Fruit fly (Drosophila melanogaster): ENCODE measurements around the gene CG31391.

Gene CG31391

DNA sequence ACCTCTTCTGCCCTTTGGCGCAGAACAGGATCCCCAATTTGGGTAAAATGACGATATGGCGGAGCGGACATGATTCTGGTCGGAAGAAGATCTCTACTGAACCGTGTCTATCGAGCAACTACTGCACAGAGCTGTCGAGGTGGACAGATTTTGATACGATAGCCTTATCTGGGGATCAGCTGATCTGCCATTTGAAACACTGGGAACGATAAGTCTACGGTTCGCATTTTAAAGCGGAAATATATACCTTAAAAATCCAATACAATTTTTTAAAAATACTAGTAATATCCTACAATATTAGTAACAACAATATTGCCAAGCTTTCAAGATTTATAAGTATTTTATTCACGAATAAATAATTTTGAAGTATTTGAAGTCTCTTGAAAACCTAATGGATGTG lies 4.4 kb upstream of the CG31391 start, which contains the start of gene CG31373:
TSS of gene CG31373 (minus strand) at position 101 of the 400 bp plus-strand sequence.
- TF ChIP-seq cnc (optimal IDR thresholded peaks at IDR 0.05) (no peak), Hr96 (GFP tag; optimal IDR thresholded peaks at IDR 0.05) (no peak), CG5204 (GFP tag; optimal IDR thresholded peaks at IDR 0.05) (no peak), pad (GFP tag; optimal IDR thresholded peaks at IDR 0.05) (no peak), CG12768 (GFP tag; optimal IDR thresholded peaks at IDR 0.05) (no peak), toe (GFP tag; optimal IDR thresholded peaks at IDR 0.05) (no peak), Crg-1 (GFP tag; optimal IDR thresholded peaks at IDR 0.05) (no peak), CG14711 (tag; optimal IDR thresholded peaks at IDR 0.05) (no peak), Clk (GFP tag; optimal IDR thresholded peaks at IDR 0.05) (no peak), kay (GFP tag; ENCODE audit: borderline replicate concordance) (no peak), CG11617 (GFP tag; optimal IDR thresholded peaks at IDR 0.05) (no peak), CG7101 (tag; optimal IDR thresholded peaks at IDR 0.05) (no peak)

DNA sequence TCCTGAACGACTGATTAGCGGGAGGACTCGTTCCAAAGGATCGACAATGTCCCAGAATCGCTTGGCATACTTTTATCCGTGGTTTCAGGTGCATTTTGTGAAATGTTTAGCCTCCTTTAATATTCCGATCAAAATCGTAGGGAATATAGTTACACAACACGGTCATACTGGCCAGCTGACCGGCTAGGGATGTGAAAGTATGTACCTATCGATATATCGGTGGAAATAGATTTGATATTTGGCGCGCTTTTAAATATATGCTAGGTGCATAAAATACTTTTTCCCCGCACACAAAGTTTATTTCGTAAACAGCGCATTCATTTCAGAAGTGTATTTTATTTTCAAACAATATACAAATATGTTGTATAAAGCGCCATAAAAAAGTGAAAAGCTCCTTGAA lies 3.3 kb upstream of the CG31391 start, which contains the start of gene CG31278:
TSS of gene CG31278 (minus strand) at position 172 of the 400 bp plus-strand sequence.
- TF ChIP-seq CG33017 (tag; optimal IDR thresholded peaks at IDR 0.05): no peak
- no peak for TF ChIP-seq pad (GFP tag; optimal IDR thresholded peaks at IDR 0.05)
- TF ChIP-seq bab1 (GFP tag; optimal IDR thresholded peaks at IDR 0.05): peak; percentile 26
- TF ChIP-seq CG1620 (GFP tag; optimal IDR thresholded peaks at IDR 0.05): no peak

DNA sequence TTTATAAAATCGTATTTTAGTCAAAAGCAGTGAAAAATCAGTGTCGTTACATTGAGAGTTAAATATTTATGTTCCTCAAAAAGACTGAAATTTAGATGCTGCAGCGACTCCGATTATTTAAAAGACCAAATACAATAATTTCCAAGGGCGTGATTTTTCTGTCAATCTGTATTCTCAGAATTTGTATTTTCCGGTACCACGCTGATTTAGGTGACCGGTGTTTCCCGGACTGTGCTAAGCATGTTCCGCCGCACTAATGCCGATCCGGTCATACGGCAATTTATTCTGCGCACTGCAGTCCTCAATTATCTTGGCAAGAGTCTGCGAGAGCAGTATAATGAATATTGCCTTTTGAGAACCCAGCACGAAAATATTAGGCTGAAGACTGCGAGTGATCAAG lies 1.9 kb upstream of the CG31391 start, which contains the start of the genes CG31467 and CG14684:
TSS of gene CG31467 (minus strand) at position 101 of the 400 bp plus-strand sequence.
TSS of gene CG14684 (plus strand) at position 212 of the 400 bp plus-strand sequence.
- no peak for TF ChIP-seq cic (GFP tag; optimal IDR thresholded peaks at IDR 0.05)
- no peak for TF ChIP-seq CG5204 (GFP tag; optimal IDR thresholded peaks at IDR 0.05)
- no peak for TF ChIP-seq tj (GFP tag; optimal IDR thresholded peaks at IDR 0.05)
- no peak for TF ChIP-seq CG33017 (tag; optimal IDR thresholded peaks at IDR 0.05)
- no peak for TF ChIP-seq CG7101 (tag; optimal IDR thresholded peaks at IDR 0.05)
- no peak for TF ChIP-seq CG1620 (GFP tag; optimal IDR thresholded peaks at IDR 0.05)
- no peak for TF ChIP-seq bab1 (GFP tag; optimal IDR thresholded peaks at IDR 0.05)
- TF ChIP-seq CG12768 (GFP tag; optimal IDR thresholded peaks at IDR 0.05): no peak
- no peak for TF ChIP-seq kay (GFP tag; ENCODE audit: borderline replicate concordance)
- TF ChIP-seq CG14711 (tag; optimal IDR thresholded peaks at IDR 0.05): no peak
- TF ChIP-seq pad (GFP tag; optimal IDR thresholded peaks at IDR 0.05): no peak
- no peak for TF ChIP-seq toe (GFP tag; optimal IDR thresholded peaks at IDR 0.05)
- TF ChIP-seq cnc (optimal IDR thresholded peaks at IDR 0.05): no peak
- TF ChIP-seq Hr96 (GFP tag; optimal IDR thresholded peaks at IDR 0.05): no peak
- no peak for TF ChIP-seq Mnt (GFP tag; optimal IDR thresholded peaks at IDR 0.05)
- no peak for TF ChIP-seq Crg-1 (GFP tag; optimal IDR thresholded peaks at IDR 0.05)
- TF ChIP-seq CG11617 (GFP tag; optimal IDR thresholded peaks at IDR 0.05): no peak
- TF ChIP-seq ovo (GFP tag; optimal IDR thresholded peaks at IDR 0.05): no peak
- no peak for TF ChIP-seq CG7045 (GFP tag; optimal IDR thresholded peaks at IDR 0.05)
- TF ChIP-seq Clk (GFP tag; optimal IDR thresholded peaks at IDR 0.05): no peak

DNA sequence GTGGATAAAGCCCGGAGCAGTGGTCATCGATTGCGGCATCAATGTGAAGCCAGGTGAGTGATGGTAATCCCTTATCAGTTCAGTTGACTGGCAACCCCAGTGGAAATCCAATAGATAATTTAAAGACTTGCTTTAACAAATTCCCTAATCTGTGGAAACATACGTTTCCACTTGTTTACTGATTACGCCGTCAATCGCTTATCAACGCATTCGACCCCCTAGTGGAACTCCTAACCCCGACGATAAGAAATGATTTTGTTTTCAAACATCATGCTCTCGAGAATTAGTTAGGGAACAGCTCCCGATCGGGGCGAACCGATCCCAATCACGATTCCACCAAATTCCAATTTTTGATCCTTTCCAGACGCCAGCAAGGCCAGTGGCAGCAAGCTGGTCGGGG lies 4.2 kb downstream of the CG31391 start:
- TF ChIP-seq CG7101 (tag; optimal IDR thresholded peaks at IDR 0.05): no peak
- TF ChIP-seq cic (GFP tag; optimal IDR thresholded peaks at IDR 0.05): no peak
- TF ChIP-seq Hr96 (GFP tag; optimal IDR thresholded peaks at IDR 0.05): no peak
- no peak for TF ChIP-seq Crg-1 (GFP tag; optimal IDR thresholded peaks at IDR 0.05)
- TF ChIP-seq cnc (optimal IDR thresholded peaks at IDR 0.05): no peak
- no peak for TF ChIP-seq Mnt (GFP tag; optimal IDR thresholded peaks at IDR 0.05)
- TF ChIP-seq Clk (GFP tag; optimal IDR thresholded peaks at IDR 0.05): no peak
- no peak for TF ChIP-seq toe (GFP tag; optimal IDR thresholded peaks at IDR 0.05)
- TF ChIP-seq bab1 (GFP tag; optimal IDR thresholded peaks at IDR 0.05): no peak
- no peak for TF ChIP-seq ovo (GFP tag; optimal IDR thresholded peaks at IDR 0.05)
- TF ChIP-seq CG7045 (GFP tag; optimal IDR thresholded peaks at IDR 0.05): no peak

DNA sequence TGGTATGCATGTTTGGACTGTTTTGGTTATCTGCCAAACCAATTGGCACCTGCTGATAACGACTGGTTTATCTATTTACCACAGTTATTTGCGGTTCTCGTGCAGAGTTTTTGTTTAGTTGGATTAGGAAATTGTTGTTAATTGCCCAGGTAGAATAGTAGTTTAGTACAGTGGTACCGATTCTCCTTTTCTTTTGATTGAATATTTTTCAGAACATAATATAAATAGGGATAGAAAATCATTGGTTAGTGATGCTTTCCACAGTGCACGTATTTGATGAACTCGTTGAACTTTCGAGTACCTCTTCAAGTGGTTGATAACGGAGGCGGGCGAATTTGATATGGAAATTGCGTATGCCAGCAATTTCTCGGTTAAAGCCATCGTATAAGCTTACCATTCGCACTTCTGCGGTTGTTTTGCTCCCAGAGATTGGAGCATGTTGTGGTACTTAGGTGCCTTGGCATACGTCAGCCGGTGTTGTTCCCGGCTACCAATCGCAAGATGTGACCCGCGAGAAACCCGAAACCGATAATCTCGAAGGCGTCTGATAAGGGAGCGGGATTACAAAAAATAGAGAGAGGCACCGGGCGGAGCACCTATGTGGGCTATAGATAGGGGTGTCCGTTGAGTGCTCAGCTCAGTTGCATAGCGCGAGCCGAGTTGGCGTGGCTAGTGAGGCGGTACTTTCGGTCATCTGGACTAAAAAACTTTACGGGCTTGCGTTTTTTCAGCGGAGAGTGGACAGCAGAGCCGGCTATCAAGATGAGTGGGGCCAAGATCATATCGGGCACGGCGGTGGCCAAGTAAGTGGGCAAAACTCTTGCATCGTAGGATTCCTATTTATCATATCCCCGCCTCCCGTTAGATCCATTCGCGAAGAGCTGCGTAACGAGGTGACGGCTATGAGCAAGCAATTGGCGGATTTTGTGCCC lies 5.6 kb downstream of the CG31391 start:
- TF ChIP-seq CG5204 (GFP tag; optimal IDR thresholded peaks at IDR 0.05): no peak
- no peak for TF ChIP-seq CG33017 (tag; optimal IDR thresholded peaks at IDR 0.05)
- TF ChIP-seq bab1 (GFP tag; optimal IDR thresholded peaks at IDR 0.05): no peak
- no peak for TF ChIP-seq pad (GFP tag; optimal IDR thresholded peaks at IDR 0.05)
- TF ChIP-seq Mnt (GFP tag; optimal IDR thresholded peaks at IDR 0.05): no peak
- no peak for TF ChIP-seq CG12768 (GFP tag; optimal IDR thresholded peaks at IDR 0.05)
- TF ChIP-seq CG11617 (GFP tag; optimal IDR thresholded peaks at IDR 0.05): peak; percentile 6
- TF ChIP-seq Clk (GFP tag; optimal IDR thresholded peaks at IDR 0.05): no peak
- no peak for TF ChIP-seq ovo (GFP tag; optimal IDR thresholded peaks at IDR 0.05)
- no peak for TF ChIP-seq kay (GFP tag; ENCODE audit: borderline replicate concordance)
- no peak for TF ChIP-seq toe (GFP tag; optimal IDR thresholded peaks at IDR 0.05)
- no peak for TF ChIP-seq CG14711 (tag; optimal IDR thresholded peaks at IDR 0.05)
- no peak for TF ChIP-seq CG7045 (GFP tag; optimal IDR thresholded peaks at IDR 0.05)
- peak; percentile 8 for TF ChIP-seq tj (GFP tag; optimal IDR thresholded peaks at IDR 0.05)
- no peak for TF ChIP-seq CG7101 (tag; optimal IDR thresholded peaks at IDR 0.05)
- TF ChIP-seq CG1620 (GFP tag; optimal IDR thresholded peaks at IDR 0.05): no peak
- TF ChIP-seq Crg-1 (GFP tag; optimal IDR thresholded peaks at IDR 0.05): no peak
- TF ChIP-seq Hr96 (GFP tag; optimal IDR thresholded peaks at IDR 0.05): no peak
- no peak for TF ChIP-seq cnc (optimal IDR thresholded peaks at IDR 0.05)
- peak; percentile 1 for TF ChIP-seq cic (GFP tag; optimal IDR thresholded peaks at IDR 0.05)

DNA sequence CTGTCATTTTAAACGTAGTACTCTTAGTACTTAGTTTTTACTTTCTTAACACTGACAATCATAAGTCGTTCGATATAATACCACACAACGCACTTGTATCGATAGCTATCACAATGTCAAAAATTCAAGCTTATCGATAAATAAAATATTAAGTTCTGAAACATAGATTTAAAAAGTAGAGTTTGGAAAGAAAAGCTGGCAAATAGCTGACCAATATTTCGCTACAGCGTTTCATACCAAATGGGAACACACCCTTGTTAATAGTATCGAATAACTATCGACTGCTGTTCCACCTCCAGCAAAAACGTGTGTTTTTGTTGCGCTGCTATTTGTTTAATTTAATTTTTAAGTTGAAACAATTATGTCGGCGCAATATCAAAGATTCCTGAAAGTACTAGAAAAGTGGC lies 8.5 kb downstream of the CG31391 start, which contains the start of the genes pug, CG14683 and CG46459:
TSS of gene pug (plus strand) at position 164 of the 407 bp plus-strand sequence.
TSS of gene CG14683 (plus strand) at position 277 of the 407 bp plus-strand sequence.
TSS of gene CG46459 (plus strand) at position 277 of the 407 bp plus-strand sequence.
- peak; percentile 15 for TF ChIP-seq CG14711 (tag; optimal IDR thresholded peaks at IDR 0.05)
- no peak for TF ChIP-seq CG7045 (GFP tag; optimal IDR thresholded peaks at IDR 0.05)
- TF ChIP-seq tj (GFP tag; optimal IDR thresholded peaks at IDR 0.05): no peak
- no peak for TF ChIP-seq cic (GFP tag; optimal IDR thresholded peaks at IDR 0.05)
- peak; percentile 11 for TF ChIP-seq bab1 (GFP tag; optimal IDR thresholded peaks at IDR 0.05)
- no peak for TF ChIP-seq CG12768 (GFP tag; optimal IDR thresholded peaks at IDR 0.05)
- TF ChIP-seq Clk (GFP tag; optimal IDR thresholded peaks at IDR 0.05): no peak
- TF ChIP-seq kay (GFP tag; ENCODE audit: borderline replicate concordance): peak; percentile 68
- peak; percentile 19 for TF ChIP-seq CG5204 (GFP tag; optimal IDR thresholded peaks at IDR 0.05)
- peak; percentile 46 for TF ChIP-seq CG1620 (GFP tag; optimal IDR thresholded peaks at IDR 0.05)
- peak; percentile 53 for TF ChIP-seq Hr96 (GFP tag; optimal IDR thresholded peaks at IDR 0.05)
- peak; percentile 45 for TF ChIP-seq toe (GFP tag; optimal IDR thresholded peaks at IDR 0.05)
- TF ChIP-seq pad (GFP tag; optimal IDR thresholded peaks at IDR 0.05): peak; percentile 22
- TF ChIP-seq CG7101 (tag; optimal IDR thresholded peaks at IDR 0.05): peak; percentile 18
- peak; percentile 28 for TF ChIP-seq Crg-1 (GFP tag; optimal IDR thresholded peaks at IDR 0.05)
- TF ChIP-seq cnc (optimal IDR thresholded peaks at IDR 0.05): no peak
- TF ChIP-seq ovo (GFP tag; optimal IDR thresholded peaks at IDR 0.05): no peak
- TF ChIP-seq CG33017 (tag; optimal IDR thresholded peaks at IDR 0.05): no peak
- peak; percentile 56 for TF ChIP-seq Mnt (GFP tag; optimal IDR thresholded peaks at IDR 0.05)
- TF ChIP-seq CG11617 (GFP tag; optimal IDR thresholded peaks at IDR 0.05): no peak
